Worm (Caenorhabditis elegans) whole organism, dauer: ENCODE measurements around the gene mdl-1.

Source experiments
- unc-62 ChIP-seq: sonication (generic microtip); optimal IDR thresholded peaks from 2 replicates; lab custom pipeline; 2017; ENCODE audit warnings: missing biosample characterization, missing genetic modification reagents, missing genetic modification characterization

mdl-1 gene

DNA sequence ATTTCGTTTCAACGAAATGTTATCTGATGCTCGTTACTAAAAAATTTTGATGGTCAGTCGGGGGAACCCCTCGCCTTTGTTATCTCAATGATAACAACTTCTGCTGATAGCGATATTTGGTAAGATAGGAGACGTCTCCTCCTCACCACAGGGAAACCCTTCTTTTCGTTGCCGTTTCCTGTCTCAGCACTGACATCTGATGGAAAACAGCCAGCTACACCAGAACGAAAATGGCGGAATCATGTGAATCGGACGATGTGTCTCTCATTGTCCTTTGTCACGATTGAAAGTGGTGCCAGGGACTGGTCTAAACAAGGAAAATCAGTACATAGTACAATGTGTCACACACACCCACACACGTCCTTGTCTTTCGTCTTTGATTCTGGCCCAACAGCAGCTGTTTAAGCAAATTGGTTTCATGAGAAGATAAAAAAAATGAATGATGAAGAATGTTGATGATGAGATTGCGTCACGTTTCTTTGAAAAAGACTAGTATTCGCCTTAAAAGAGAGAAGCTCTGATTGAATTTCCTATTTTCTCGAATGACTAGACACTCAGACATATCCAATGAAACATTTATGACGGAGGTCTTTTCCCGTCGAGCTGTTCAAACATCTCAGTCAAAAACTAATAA, 5.7 kb upstream of the mdl-1 start:
- no peak for TF ChIP-seq unc-62 (GFP tag; lab: Kevin White, UChicago)

DNA sequence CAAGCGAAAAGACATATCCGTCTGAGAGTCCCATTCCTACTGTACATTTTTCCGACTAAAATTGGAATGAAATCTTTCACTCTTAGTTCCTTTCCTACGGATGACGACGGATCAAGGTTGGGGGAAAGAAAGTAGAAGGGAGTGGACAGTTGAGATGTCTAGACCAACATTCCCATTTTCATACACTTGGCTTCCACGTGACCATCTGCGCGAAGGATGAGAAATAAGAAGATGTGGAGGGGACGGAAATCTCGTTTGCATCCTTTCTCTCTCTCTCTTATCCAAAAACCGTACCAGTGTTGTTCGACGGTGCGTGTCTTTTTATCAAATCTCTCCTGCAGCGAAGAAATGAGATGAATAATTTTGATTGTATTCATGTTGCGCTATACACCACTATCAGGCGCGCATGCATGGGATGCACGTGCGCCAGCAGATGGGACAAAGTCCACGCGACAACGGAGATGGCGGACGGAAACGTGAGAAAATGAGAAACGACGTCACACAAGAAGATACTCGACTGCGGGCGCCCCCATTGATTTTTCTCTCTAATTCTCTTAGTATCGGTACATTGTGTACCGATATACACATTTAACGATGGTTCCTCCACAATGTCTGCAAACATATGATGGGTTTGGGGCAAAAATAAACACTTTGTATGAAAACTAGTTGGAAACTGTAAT, 4.7 kb upstream of the mdl-1 start:
- TF ChIP-seq unc-62 (GFP tag; lab: Kevin White, UChicago) = peak; percentile 18

DNA sequence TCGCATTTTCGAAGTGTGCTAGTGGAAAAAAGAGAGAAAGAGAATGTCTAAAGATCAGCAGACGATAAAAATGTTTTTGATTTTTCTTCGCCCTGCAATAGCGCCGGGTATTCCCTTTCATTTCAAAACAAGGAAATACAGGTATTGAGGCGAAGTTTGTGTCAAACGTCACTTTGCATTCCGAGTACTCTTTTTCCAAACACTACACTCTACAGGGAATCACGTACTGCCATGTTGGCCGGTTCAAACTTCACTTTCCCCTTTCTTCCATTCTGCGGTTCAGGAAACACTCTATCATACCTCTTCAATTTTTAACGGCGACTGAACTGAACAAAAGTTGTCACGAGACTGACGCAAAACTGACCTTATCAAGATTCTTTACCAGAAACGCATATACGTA, 3.6 kb upstream of the mdl-1 start:
- TF ChIP-seq unc-62 (GFP tag; lab: Kevin White, UChicago) = no peak

DNA sequence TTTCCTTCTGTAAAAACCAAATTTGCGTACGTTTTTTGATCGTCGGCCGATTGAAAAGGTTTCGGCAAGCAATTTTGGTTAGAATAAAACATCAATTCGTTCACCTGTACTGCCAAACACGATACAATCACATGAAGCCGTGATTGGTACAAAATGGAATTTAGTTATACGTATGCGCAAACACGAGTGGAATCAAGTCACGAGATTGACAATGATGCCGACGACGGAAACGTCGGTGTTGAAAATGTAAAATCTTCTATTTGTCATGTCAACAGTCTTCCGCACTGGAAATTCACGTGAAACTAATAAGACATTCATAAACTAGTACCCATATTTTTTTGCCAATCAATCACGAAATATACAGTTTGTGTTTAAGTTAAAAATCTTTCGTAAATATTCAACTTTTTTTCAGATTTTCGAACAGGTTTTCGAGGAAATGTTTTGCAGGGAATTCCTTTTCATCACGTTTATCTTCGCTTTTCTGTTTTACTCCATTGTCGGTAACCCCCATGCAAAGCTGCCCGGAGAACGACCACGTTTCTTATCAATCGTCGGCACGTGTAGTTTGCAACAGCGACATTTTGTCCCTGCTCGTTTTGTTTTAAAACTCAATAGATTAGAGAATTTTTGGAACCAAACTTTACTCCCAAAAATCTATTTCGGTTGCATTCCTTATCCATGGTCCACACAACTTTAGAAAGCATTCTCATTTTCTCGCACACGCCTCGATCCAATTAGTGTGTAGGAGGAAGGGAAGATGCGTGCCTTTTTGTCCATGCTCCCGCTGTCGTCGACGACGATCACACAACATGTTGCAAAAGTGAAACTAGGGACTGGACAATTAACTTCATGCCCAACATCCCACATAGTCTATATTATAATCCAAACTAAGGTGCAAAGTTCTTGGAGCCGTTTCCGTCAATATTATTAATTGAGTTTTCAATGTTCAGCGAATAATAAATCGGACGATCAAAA, 2.8 kb upstream of the mdl-1 start:
- no peak for TF ChIP-seq unc-62 (GFP tag; lab: Kevin White, UChicago)

DNA sequence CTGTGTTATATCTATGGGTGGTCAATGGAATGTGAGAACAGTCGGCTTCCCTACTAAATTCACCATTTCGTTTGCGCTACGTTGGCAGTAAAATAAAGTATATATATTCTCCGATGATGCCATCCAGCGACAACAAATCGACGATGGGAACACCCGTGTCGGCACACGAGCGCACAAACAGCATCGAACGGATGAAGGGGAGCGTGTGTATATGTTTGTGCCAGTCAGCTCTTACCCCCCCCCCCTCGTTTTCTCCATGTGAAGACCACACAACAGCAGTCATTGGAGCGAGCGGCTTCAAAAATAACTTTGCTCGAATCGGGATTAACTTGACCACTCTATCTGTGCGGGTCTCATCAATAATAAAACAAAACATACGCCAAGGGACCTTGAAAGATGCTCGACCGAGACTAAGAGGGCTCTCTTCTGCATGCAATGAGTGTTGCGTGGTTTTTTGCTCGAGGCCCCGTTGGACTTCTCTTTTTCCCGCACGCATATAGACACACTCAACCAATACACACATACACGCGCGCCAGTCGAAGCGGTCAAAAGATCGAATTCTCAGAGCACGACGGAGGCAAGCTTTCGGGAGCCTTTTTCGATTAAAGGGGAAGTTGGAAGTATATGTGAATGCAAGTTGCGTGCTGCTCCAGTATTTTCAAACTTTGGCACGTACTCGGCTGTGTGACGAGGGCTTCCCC, 1.7 kb upstream of the mdl-1 start:
- no peak for TF ChIP-seq unc-62 (GFP tag; lab: Kevin White, UChicago)

DNA sequence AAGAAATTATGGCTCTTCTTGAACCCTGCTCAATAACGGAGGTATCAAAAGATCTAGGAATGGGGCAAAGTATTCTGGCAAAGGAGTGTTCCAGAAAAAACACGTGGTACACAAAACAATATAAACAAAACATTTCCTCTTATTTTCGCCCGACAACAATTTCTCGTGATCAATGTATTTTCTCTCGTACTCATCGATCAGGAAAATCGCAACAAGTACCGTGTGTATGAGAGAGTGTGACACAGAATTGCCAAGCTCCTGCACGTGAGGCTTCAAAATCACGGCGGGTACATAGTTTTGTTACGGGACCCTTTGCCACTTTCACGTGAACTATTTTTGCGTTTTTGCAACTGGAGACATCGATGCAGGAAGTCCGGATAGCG, 1.2 kb upstream of the mdl-1 start:
- TF ChIP-seq unc-62 (GFP tag; lab: Kevin White, UChicago) = no peak

DNA sequence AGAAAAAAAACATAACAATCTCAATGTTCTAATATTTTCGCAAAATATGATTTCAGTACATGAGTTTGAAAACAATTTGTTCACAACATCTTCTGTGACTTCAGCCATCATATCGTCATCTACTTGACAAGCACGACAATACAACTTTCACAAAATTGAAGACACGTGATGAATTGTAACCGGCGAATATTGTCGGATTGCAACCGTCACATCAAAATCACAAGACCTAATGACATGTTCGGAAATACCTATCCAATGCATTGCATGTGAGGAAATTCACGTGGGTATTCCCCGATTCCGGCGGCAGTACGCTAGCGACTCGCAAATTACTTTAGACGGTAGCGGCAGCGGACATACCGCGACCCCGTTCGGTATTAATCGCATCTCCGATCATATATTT, 619 bp upstream of the mdl-1 start:
- no peak for TF ChIP-seq unc-62 (GFP tag; lab: Kevin White, UChicago)

DNA sequence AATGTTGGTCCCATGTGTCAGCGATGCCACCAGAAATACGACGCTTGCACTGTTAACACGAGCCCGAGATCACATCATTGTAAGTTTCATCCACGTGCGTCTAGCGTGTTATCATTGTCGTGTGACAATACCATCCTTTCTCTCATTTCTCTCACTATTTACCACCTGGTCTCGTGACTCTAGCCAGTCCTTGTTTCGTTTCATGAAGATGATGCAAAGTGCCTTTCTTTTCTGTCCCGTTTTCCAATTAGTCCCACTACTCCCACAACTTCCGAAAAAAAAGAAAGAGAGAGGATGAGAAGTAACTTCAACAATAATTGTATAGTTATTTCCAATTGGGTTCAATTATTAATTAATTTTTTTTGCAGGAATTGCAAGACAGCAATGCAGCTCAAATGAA, 740 bp downstream of the mdl-1 start:
- no peak for TF ChIP-seq unc-62 (GFP tag; lab: Kevin White, UChicago)

DNA sequence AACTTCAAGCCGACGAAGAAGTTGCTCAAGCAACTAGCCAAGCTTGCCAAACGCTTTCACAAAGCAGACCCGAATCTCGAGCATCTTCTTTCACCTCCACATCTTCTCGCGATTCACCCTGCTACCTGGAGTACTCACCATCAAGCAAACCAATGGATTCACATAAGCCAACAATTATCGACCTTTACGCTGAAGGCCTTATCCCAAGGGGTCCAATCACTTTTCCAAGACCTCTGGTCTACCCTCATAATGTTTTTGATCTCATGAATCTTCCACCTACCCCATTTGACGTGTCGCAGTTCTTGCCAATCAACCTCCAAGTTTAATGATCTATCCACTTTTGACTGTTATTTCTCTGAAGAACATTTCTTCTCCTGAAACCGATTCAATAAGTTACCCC, 1.2 kb downstream of the mdl-1 start:
- TF ChIP-seq unc-62 (GFP tag; lab: Kevin White, UChicago) = no peak

DNA sequence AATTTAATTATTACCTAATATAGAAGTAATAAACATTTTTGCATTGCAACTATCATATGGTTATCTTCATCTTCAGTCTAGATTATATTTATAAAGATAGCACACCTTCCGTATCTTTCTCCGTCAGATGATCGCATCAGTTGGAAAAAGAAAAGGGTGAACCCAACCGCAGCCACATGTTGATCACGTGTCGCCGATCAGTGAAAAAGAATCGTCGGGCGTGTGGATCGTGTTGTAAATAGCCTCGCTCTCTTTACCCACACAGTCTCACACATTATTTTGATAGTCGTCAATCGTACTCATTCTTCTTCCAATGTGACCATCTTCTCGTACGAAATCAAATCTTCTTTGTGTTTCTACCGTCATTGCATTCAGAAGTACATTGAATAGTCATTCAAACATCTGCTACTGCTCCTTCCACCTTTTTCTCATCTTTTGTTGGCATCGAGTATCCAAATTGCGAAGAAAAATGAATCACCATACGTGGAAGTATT, 1.7 kb downstream of the mdl-1 start:
- no peak for TF ChIP-seq unc-62 (GFP tag; lab: Kevin White, UChicago)

DNA sequence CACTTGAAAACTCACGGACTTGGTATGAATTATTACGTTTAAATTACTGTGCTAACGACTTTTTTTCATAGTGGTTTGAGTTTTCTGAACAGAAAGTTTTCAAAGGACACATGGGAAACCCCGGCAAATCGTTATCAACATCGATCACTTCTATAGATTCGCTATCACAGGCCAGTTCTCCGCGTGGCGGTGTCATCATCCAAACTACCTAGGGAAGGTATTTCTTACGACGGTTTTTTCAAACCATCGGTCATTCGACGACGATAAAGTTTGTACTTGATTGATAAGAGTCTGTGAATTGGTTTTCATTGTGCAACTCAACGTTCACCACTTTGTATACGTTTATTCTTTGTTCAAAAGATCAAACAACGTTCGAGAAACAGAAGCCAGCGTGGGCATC, 2.4 kb downstream of the mdl-1 start:
- no peak for TF ChIP-seq unc-62 (GFP tag; lab: Kevin White, UChicago)

DNA sequence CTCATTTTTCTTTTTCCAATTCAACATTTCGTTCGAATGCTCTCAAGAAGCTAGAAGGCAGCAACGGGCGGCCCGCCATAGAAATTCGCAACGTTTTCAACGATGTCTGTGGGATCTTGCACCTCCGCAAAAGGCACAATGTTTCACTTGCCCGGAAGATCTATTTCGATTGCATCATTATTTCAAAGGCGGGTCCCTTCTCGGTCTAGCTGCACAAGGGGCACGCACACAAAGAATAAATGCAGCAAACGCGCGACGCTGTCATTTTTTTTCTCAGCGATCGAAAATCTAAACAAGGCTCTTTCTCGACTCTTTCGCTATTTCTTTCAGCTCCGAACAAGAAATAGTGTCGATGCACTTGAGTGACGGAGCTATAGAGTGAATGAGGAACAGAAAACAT, 2.8 kb downstream of the mdl-1 start:
- TF ChIP-seq unc-62 (GFP tag; lab: Kevin White, UChicago) = no peak

DNA sequence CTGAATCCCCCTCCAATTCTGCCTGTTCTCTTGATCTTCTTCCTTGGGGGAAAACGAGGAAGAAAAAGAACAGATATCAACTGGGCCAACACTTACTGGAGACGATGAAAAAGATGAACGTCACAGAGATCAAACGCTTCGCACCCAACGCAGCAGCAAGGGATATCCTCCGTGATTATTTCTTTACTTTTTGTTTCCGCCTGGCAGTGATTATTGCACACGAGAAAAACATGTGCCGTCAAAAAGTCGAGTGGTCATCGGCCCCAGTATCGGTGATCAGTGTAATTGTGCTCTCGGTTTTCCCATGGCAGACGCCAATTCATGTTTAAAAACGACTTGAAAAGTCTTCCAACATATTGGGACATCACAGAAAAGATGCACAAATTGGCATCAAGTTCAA, 3.4 kb downstream of the mdl-1 start:
- TF ChIP-seq unc-62 (GFP tag; lab: Kevin White, UChicago) = no peak

DNA sequence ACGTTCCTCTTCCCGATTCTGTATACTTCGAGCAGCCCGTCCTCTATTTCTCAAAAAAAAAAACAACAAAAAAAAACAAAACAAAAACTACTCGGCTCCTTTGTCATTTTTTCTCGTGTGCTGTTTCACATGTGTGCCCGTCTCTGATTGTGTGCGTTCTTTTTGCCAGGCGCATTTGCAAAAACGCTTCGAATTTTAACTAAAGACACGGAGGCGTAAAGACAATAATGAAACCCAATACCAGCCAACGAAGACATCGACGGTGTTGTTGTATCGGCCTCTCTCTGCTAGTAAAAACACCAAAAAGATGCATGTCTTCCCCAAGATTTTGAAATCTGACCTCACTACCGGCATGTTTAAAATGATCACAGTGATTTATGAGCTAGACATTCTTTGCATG, 4.7 kb downstream of the mdl-1 start:
- TF ChIP-seq unc-62 (GFP tag; lab: Kevin White, UChicago) = no peak

DNA sequence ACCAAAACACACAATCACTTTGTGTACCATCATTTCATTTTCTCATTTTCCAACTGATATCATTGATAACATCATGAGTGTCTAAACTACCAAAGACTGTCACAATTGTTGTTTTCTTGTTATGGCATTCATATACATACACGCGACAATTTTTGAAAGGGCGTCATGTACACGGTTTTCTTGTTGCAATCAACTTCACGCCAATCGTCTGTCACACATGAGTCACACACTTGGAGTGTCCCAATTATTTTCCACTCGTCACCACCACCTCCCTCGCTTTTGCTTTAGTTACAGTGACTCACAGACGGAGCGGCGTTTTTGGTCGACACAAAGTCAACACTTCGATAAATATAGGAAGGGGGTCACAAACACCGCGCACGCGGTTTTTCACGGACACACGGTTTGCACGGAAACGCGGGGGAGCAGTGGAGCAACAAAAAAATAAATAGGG, 5.8 kb downstream of the mdl-1 start:
- TF ChIP-seq unc-62 (GFP tag; lab: Kevin White, UChicago) = no peak
